Worm (Caenorhabditis elegans) whole organism, late embryonic: Measurements from ENCODE around the gene R09E10.6.

Source experiments
- C08G9.2 ChIP-seq: sonication (generic microtip); optimal IDR thresholded peaks from 2 replicates; lab custom pipeline; 2016; ENCODE audit warnings: mild to moderate bottlenecking, missing genetic modification characterization, moderate library complexity, missing compliant biosample characterization
- C38D4.7 ChIP-seq: fragments of 200-800 bp; sonication (Bioruptor generic); optimal IDR thresholded peaks from 2 replicates; lab custom pipeline; 2018; ENCODE audit warnings: mild to moderate bottlenecking, missing genetic modification characterization, moderate library complexity, missing compliant biosample characterization
- K02D7.2 ChIP-seq: sonication (generic microtip); optimal IDR thresholded peaks from 2 replicates; lab custom pipeline; 2017; ENCODE audit warnings: mild to moderate bottlenecking, missing genetic modification characterization, missing compliant biosample characterization
- T23F11.4 ChIP-seq: fragments of 200-800 bp; sonication (Bioruptor generic); optimal IDR thresholded peaks from 2 replicates; lab custom pipeline; 2018; ENCODE audit warnings: mild to moderate bottlenecking, missing genetic modification characterization, missing compliant biosample characterization
- ahr-1 ChIP-seq: sonication (generic microtip); optimal IDR thresholded peaks from 2 replicates; lab custom pipeline; 2016; ENCODE audit warnings: missing genetic modification characterization, missing compliant biosample characterization
- ceh-18 ChIP-seq: sonication (generic microtip); optimal IDR thresholded peaks from 2 replicates; lab custom pipeline; 2016; ENCODE audit warnings: missing genetic modification characterization, missing compliant biosample characterization
- ceh-22 ChIP-seq: sonication (generic microtip); optimal IDR thresholded peaks from 2 replicates; lab custom pipeline; 2017; ENCODE audit warnings: missing biosample characterization, missing genetic modification characterization
- ceh-31 ChIP-seq: sonication (generic microtip); optimal IDR thresholded peaks from 2 replicates; lab custom pipeline; 2016; ENCODE audit warnings: missing genetic modification characterization, missing compliant biosample characterization
- ceh-45 ChIP-seq: fragments of 200-800 bp; sonication (Bioruptor generic); IDR thresholded peaks from 2 replicates; pipeline ENCODE4 v1.3.6; 2022; ENCODE audit warnings: missing genetic modification reagents, missing genetic modification characterization, missing compliant biosample characterization
- ceh-6 ChIP-seq: fragments of 200-800 bp; sonication (Bioruptor generic); optimal IDR thresholded peaks from 2 replicates; lab custom pipeline; 2018; ENCODE audit warnings: mild to moderate bottlenecking, missing genetic modification characterization, missing compliant biosample characterization
- ceh-9 ChIP-seq: sonication (generic microtip); optimal IDR thresholded peaks from 2 replicates; lab custom pipeline; 2016; ENCODE audit warnings: mild to moderate bottlenecking, missing genetic modification characterization, inconsistent platforms, missing compliant biosample characterization
- che-1 ChIP-seq: sonication (generic microtip); optimal IDR thresholded peaks from 2 replicates; lab custom pipeline; 2016; ENCODE audit warnings: mild to moderate bottlenecking, missing genetic modification characterization, missing compliant biosample characterization
- dve-1 ChIP-seq: sonication (generic microtip); optimal IDR thresholded peaks from 2 replicates; lab custom pipeline; 2017; ENCODE audit warnings: antibody characterized with exemption, mild to moderate bottlenecking, missing genetic modification characterization, missing compliant biosample characterization
- ets-4 ChIP-seq: sonication (generic microtip); optimal IDR thresholded peaks from 2 replicates; lab custom pipeline; 2016; ENCODE audit warnings: missing genetic modification characterization, missing compliant biosample characterization
- eyg-1 ChIP-seq: sonication (generic microtip); optimal IDR thresholded peaks from 2 replicates; lab custom pipeline; 2016; ENCODE audit warnings: missing genotype, missing genetic modification characterization, missing compliant biosample characterization
- gmeb-2 ChIP-seq: sonication (generic microtip); optimal IDR thresholded peaks from 2 replicates; lab custom pipeline; 2016; ENCODE audit warnings: missing genetic modification characterization, inconsistent platforms, missing compliant biosample characterization
- hlh-13 ChIP-seq: fragments of 200-800 bp; sonication (Bioruptor generic); optimal IDR thresholded peaks from 2 replicates; lab custom pipeline; 2018; ENCODE audit warnings: mild to moderate bottlenecking, missing genetic modification characterization, missing compliant biosample characterization
- hlh-6 ChIP-seq: sonication (generic microtip); optimal IDR thresholded peaks from 2 replicates; lab custom pipeline; 2016; ENCODE audit warnings: missing genotype, missing genetic modification characterization, missing compliant biosample characterization
- madf-2 ChIP-seq: sonication (generic microtip); optimal IDR thresholded peaks from 2 replicates; lab custom pipeline; 2017; ENCODE audit warnings: missing genetic modification characterization, missing compliant biosample characterization
- nfya-1 ChIP-seq: sonication (generic microtip); optimal IDR thresholded peaks from 2 replicates; lab custom pipeline; 2017; ENCODE audit warnings: missing genetic modification characterization, mild to moderate bottlenecking, missing compliant biosample characterization, antibody characterized with exemption, moderate library complexity
- nhr-232 ChIP-seq: sonication (generic microtip); optimal IDR thresholded peaks from 2 replicates; lab custom pipeline; 2016; ENCODE audit warnings: missing genetic modification characterization, missing compliant biosample characterization
- npax-4 ChIP-seq: sonication (generic microtip); optimal IDR thresholded peaks from 2 replicates; lab custom pipeline; 2016; ENCODE audit warnings: missing genetic modification characterization, missing compliant biosample characterization
- odd-2 ChIP-seq: sonication (generic microtip); optimal IDR thresholded peaks from 2 replicates; lab custom pipeline; 2017; ENCODE audit warnings: antibody characterized with exemption, mild to moderate bottlenecking, missing genetic modification characterization, missing compliant biosample characterization
- pag-3 ChIP-seq: sonication (generic microtip); optimal IDR thresholded peaks from 2 replicates; lab custom pipeline; 2016; ENCODE audit warnings: missing compliant biosample characterization, missing genetic modification characterization, borderline replicate concordance
- pax-1 ChIP-seq: fragments of 150-350 bp; optimal IDR thresholded peaks from 2 replicates; lab custom pipeline; 2014; ENCODE audit warnings: missing biosample characterization, missing genetic modification characterization
- pha-2 ChIP-seq: sonication (generic microtip); optimal IDR thresholded peaks from 2 replicates; lab custom pipeline; 2017; ENCODE audit warnings: mild to moderate bottlenecking, missing genetic modification characterization, missing compliant biosample characterization
- pha-4 ChIP-seq: fragments of 150-350 bp; optimal IDR thresholded peaks from 2 replicates; lab custom pipeline; 2018; ENCODE audit warnings: missing biosample characterization, missing genetic modification reagents, missing genetic modification characterization
- pqm-1 ChIP-seq: sonication (generic microtip); optimal IDR thresholded peaks from 2 replicates; lab custom pipeline; 2016; ENCODE audit warnings: missing genetic modification characterization, missing compliant biosample characterization
- pros-1 ChIP-seq: fragments of 150-350 bp; optimal IDR thresholded peaks from 2 replicates; lab custom pipeline; 2014; ENCODE audit warnings: missing biosample characterization, missing genetic modification reagents, missing genetic modification characterization
- ref-2 ChIP-seq: sonication (generic microtip); optimal IDR thresholded peaks from 2 replicates; lab custom pipeline; 2016; ENCODE audit warnings: missing genetic modification characterization, missing compliant biosample characterization
- rnt-1 ChIP-seq: sonication (generic microtip); optimal IDR thresholded peaks from 2 replicates; lab custom pipeline; 2016; ENCODE audit warnings: missing genetic modification characterization, missing compliant biosample characterization
- sox-2 ChIP-seq: fragments of 200-800 bp; sonication (Bioruptor generic); IDR thresholded peaks from 2 replicates; pipeline ENCODE4 v1.3.6; 2022; ENCODE audit warnings: missing genetic modification reagents, missing genetic modification characterization, missing compliant biosample characterization
- syd-9 ChIP-seq: sonication (generic microtip); optimal IDR thresholded peaks from 2 replicates; lab custom pipeline; 2016; ENCODE audit warnings: mild to moderate bottlenecking, missing genetic modification characterization, moderate library complexity, missing compliant biosample characterization
- unc-3 ChIP-seq, 2 experiments: fragments of 200-800 bp in 1 of 2; sonication (Bioruptor generic) in 1 of 2; sonication (generic microtip) in 1 of 2; conservative IDR thresholded peaks in 1 of 2; optimal IDR thresholded peaks in 1 of 2; 2 replicates each; pipeline versions ENCODE4 v1.3.6 to Lab custom; 2016 to 2022; ENCODE audit warnings: missing compliant biosample characterization in 2 of 2, missing genetic modification characterization in 2 of 2, missing genetic modification reagents in 1 of 2
- unc-86 ChIP-seq: sonication (generic microtip); optimal IDR thresholded peaks from 2 replicates; lab custom pipeline; 2016; ENCODE audit warnings: missing genetic modification characterization, missing compliant biosample characterization
- zip-5 ChIP-seq: sonication (generic microtip); optimal IDR thresholded peaks from 2 replicates; lab custom pipeline; 2016; ENCODE audit warnings: missing genetic modification characterization, missing compliant biosample characterization
- ztf-16 ChIP-seq: sonication (generic microtip); optimal IDR thresholded peaks from 2 replicates; lab custom pipeline; 2017; ENCODE audit warnings: missing genetic modification characterization, missing compliant biosample characterization

R09E10.6 gene

ce11 chrIV:10261061-10261460, 32.9 kb downstream of the R09E10.6 start:
- TF ChIP-seq rnt-1 (peak; percentile 44), zip-5 (tag; lab: Kevin White, UChicago) (no peak)

- no peak for TF ChIP-seq hlh-6 (tag; lab: Kevin White, UChicago)
- TF ChIP-seq ceh-22 (tag; lab: Kevin White, UChicago): no peak
- no peak for TF ChIP-seq pag-3
- TF ChIP-seq npax-4 (tag; lab: Kevin White, UChicago): no peak
- TF ChIP-seq T23F11.4 (GFP tag; lab: Kevin White, UChicago): no peak
- TF ChIP-seq C38D4.7 (GFP tag; lab: Kevin White, UChicago): no peak
- TF ChIP-seq madf-2 (tag; lab: Kevin White, UChicago): no peak
- TF ChIP-seq ceh-31 (tag; lab: Kevin White, UChicago): no peak
- no peak for TF ChIP-seq ahr-1 (tag; lab: Kevin White, UChicago)
- TF ChIP-seq ceh-18 (tag; lab: Kevin White, UChicago): no peak
- no peak for TF ChIP-seq dve-1 (tag; lab: Kevin White, UChicago)
- TF ChIP-seq ets-4: no peak
- no peak for TF ChIP-seq gmeb-2 (tag; lab: Kevin White, UChicago)
- no peak for TF ChIP-seq che-1 (tag; lab: Kevin White, UChicago)
- no peak for TF ChIP-seq sox-2 (GFP tag; lab: Robert Waterston, UW)
- no peak for TF ChIP-seq pros-1 (tag; lab: Kevin White, UChicago)
- no peak for TF ChIP-seq nfya-1 (tag; lab: Kevin White, UChicago)
- no peak for TF ChIP-seq unc-86
These were observed 34.4 kb downstream of the R09E10.6 start, which contains the start of gene F01G10.9 for ce11 chrIV:10259557-10259956. F01G10.9 (minus strand) TSS chrIV:10259657.

- TF ChIP-seq ref-2 (tag; lab: Kevin White, UChicago) (no peak), ceh-22 (tag; lab: Kevin White, UChicago) (no peak), ceh-45 (GFP tag; lab: Robert Waterston, UW) (no peak), ztf-16 (tag; lab: Kevin White, UChicago) (no peak), C08G9.2 (tag; lab: Kevin White, UChicago) (no peak), K02D7.2 (tag; lab: Kevin White, UChicago) (no peak), pros-1 (tag; lab: Kevin White, UChicago) (no peak), pha-2 (tag; lab: Kevin White, UChicago) (no peak), pqm-1 (tag; lab: Kevin White, UChicago) (no peak), ceh-6 (GFP tag; lab: Kevin White, UChicago) (no peak), eyg-1 (tag; lab: Kevin White, UChicago) (no peak), hlh-13 (no peak), pax-1 (no peak), unc-3 (GFP tag; conservative IDR thresholded peaks at IDR 0.05; lab: Robert Waterston, UW) (no peak), unc-3 (tag; optimal IDR thresholded peaks at IDR 0.05; lab: Kevin White, UChicago) (no peak), syd-9 (tag; lab: Kevin White, UChicago) (no peak), rnt-1 (no peak), ceh-9 (tag; lab: Kevin White, UChicago) (no peak), nhr-232 (tag; lab: Kevin White, UChicago) (no peak), odd-2 (tag; lab: Kevin White, UChicago) (no peak), pha-4 (tag; lab: Kevin White, UChicago) (no peak)
These were observed 40.9 kb downstream of the R09E10.6 start for ce11 chrIV:10252886-10253639.
